Worm (Caenorhabditis elegans) whole organism, L1 larva: ENCODE data around the gene M04B2.7.
A peak's percentile ranks its signal among the peaks of the same experiment; 100 is the strongest.

Experiments used
- C34B4.2 ChIP-seq: sonication (generic microtip); optimal IDR thresholded peaks from 2 replicates; lab custom pipeline; 2017; ENCODE audit warnings: mild to moderate bottlenecking, missing genetic modification characterization, missing compliant biosample characterization
- F16B12.6 ChIP-seq: fragments of 150-350 bp; optimal IDR thresholded peaks from 2 replicates; lab custom pipeline; 2014; ENCODE audit warnings: missing biosample characterization, missing genetic modification characterization
- aha-1 ChIP-seq: fragments of 150-350 bp; optimal IDR thresholded peaks from 2 replicates; lab custom pipeline; 2014; ENCODE audit warnings: missing biosample characterization, missing genetic modification characterization
- aly-2 ChIP-seq: fragments of 150-350 bp; optimal IDR thresholded peaks from 2 replicates; lab custom pipeline; 2014; ENCODE audit warnings: missing biosample characterization, missing genetic modification characterization
- blmp-1 ChIP-seq: fragments of 150-350 bp; optimal IDR thresholded peaks from 2 replicates; lab custom pipeline; 2014; ENCODE audit warnings: missing biosample characterization, missing genetic modification characterization
- ceh-63 ChIP-seq: fragments of 200-800 bp; sonication (Bioruptor generic); optimal IDR thresholded peaks from 2 replicates; lab custom pipeline; 2018; ENCODE audit warnings: mild to moderate bottlenecking, missing genetic modification characterization, missing compliant biosample characterization
- ceh-8 ChIP-seq: fragments of 200-800 bp; sonication (Bioruptor generic); optimal IDR thresholded peaks from 2 replicates; lab custom pipeline; 2018; ENCODE audit warnings: mild to moderate bottlenecking, missing genetic modification characterization, moderate library complexity, missing compliant biosample characterization
- efl-1 ChIP-seq, 4 experiments: fragments of 150-350 bp; optimal IDR thresholded peaks in 3 of 4; peaks in 1 of 4; 1 replicate in 1 of 4; 2 replicates in 3 of 4; lab custom pipeline; 2014; ENCODE audit warnings: missing biosample characterization in 2 of 4, missing genetic modification characterization in 2 of 4, missing genetic modification reagents in 2 of 4
- egl-13 ChIP-seq: sonication (generic microtip); optimal IDR thresholded peaks from 2 replicates; lab custom pipeline; 2016; ENCODE audit warnings: missing genotype, missing genetic modification reagents, missing genetic modification characterization, missing compliant biosample characterization
- elt-3 ChIP-seq, 6 experiments: fragments of 150-350 bp in 1 of 6; sonication (generic microtip); optimal IDR thresholded peaks; 2 replicates each; lab custom pipeline; 2017 to 2018; ENCODE audit warnings: missing biosample characterization in 6 of 6, missing genetic modification characterization in 6 of 6, inconsistent platforms in 1 of 6
- fkh-10 ChIP-seq: sonication (generic microtip); optimal IDR thresholded peaks from 2 replicates; lab custom pipeline; 2017; ENCODE audit warnings: missing biosample characterization, missing genetic modification reagents, missing genetic modification characterization
- hpl-2 ChIP-seq: fragments of 150-350 bp; optimal IDR thresholded peaks from 2 replicates; lab custom pipeline; 2014; ENCODE audit warnings: missing biosample characterization, missing genetic modification reagents, missing genetic modification characterization
- isw-1 ChIP-seq: fragments of 200-800 bp; sonication (Bioruptor generic); IDR thresholded peaks from 2 replicates; pipeline ENCODE4 v1.3.6; 2022; ENCODE audit warnings: missing genetic modification characterization, missing compliant biosample characterization
- lin-14 ChIP-seq: fragments of 200-800 bp; sonication (Bioruptor generic); optimal IDR thresholded peaks from 2 replicates; lab custom pipeline; 2018; ENCODE audit warnings: mild to moderate bottlenecking, missing genetic modification characterization, moderate library complexity, missing compliant biosample characterization
- lin-39 ChIP-seq: fragments of 150-350 bp; optimal IDR thresholded peaks from 2 replicates; lab custom pipeline; 2014; ENCODE audit warnings: missing biosample characterization, missing genetic modification reagents, missing genetic modification characterization
- lsy-2 ChIP-seq, 2 experiments: fragments of 150-350 bp; optimal IDR thresholded peaks; 2 replicates each; lab custom pipeline; 2014; ENCODE audit warnings: missing biosample characterization in 2 of 2, missing genetic modification characterization in 2 of 2
- mef-2 ChIP-seq: fragments of 150-350 bp; optimal IDR thresholded peaks from 2 replicates; lab custom pipeline; 2014; ENCODE audit warnings: missing biosample characterization, missing genetic modification characterization
- nhr-11 ChIP-seq: fragments of 150-350 bp; optimal IDR thresholded peaks from 2 replicates; lab custom pipeline; 2014; ENCODE audit warnings: missing biosample characterization, missing genetic modification characterization
- nhr-19 ChIP-seq: fragments of 200-800 bp; sonication (Bioruptor generic); conservative IDR thresholded peaks from 2 replicates; pipeline ENCODE4 v1.3.6; 2022; ENCODE audit warnings: missing genetic modification characterization, missing compliant biosample characterization
- nhr-20 ChIP-seq: sonication (generic microtip); optimal IDR thresholded peaks from 2 replicates; lab custom pipeline; 2016; ENCODE audit warnings: mild to moderate bottlenecking, missing genetic modification characterization, missing compliant biosample characterization
- nhr-28 ChIP-seq: fragments of 150-350 bp; optimal IDR thresholded peaks from 2 replicates; lab custom pipeline; 2014; ENCODE audit warnings: missing biosample characterization, missing genetic modification characterization
- nhr-47 ChIP-seq: sonication (generic microtip); optimal IDR thresholded peaks from 2 replicates; lab custom pipeline; 2016; ENCODE audit warnings: mild to moderate bottlenecking, missing genetic modification characterization, moderate library complexity, missing compliant biosample characterization
- nhr-71 ChIP-seq: sonication (generic microtip); optimal IDR thresholded peaks from 2 replicates; lab custom pipeline; 2016; ENCODE audit warnings: mild to moderate bottlenecking, missing genetic modification characterization, moderate library complexity, missing compliant biosample characterization
- nhr-77 ChIP-seq: fragments of 150-350 bp; optimal IDR thresholded peaks from 2 replicates; lab custom pipeline; 2014; ENCODE audit warnings: missing biosample characterization, missing genetic modification characterization
- nhr-84 ChIP-seq: sonication (generic microtip); optimal IDR thresholded peaks from 2 replicates; lab custom pipeline; 2017; ENCODE audit warnings: missing biosample characterization, missing genetic modification characterization
- nhr-85 ChIP-seq: sonication (generic microtip); peaks from one replicate; lab custom pipeline; 2016; ENCODE audit warnings: missing genetic modification characterization, inconsistent platforms, missing compliant biosample characterization
- nhr-90 ChIP-seq: sonication (generic microtip); optimal IDR thresholded peaks from 2 replicates; lab custom pipeline; 2016; ENCODE audit warnings: mild to moderate bottlenecking, missing genetic modification characterization, missing compliant biosample characterization; ENCODE audit not compliant: poor library complexity
- pqm-1 ChIP-seq: sonication (generic microtip); optimal IDR thresholded peaks from 3 replicates; lab custom pipeline; 2017; ENCODE audit warnings: missing biosample characterization, missing genetic modification characterization
- snu-23 ChIP-seq: sonication (generic microtip); optimal IDR thresholded peaks from 2 replicates; lab custom pipeline; 2016; ENCODE audit warnings: missing genetic modification characterization, missing compliant biosample characterization
- sox-4 ChIP-seq: sonication (generic microtip); optimal IDR thresholded peaks from 2 replicates; lab custom pipeline; 2016; ENCODE audit warnings: missing genetic modification characterization, missing compliant biosample characterization
- swsn-7 ChIP-seq: sonication (generic microtip); optimal IDR thresholded peaks from 2 replicates; lab custom pipeline; 2016; ENCODE audit warnings: missing genetic modification characterization, missing compliant biosample characterization
- tbx-2 ChIP-seq: sonication (generic microtip); optimal IDR thresholded peaks from 2 replicates; lab custom pipeline; 2016; ENCODE audit warnings: missing genetic modification characterization, missing compliant biosample characterization
- tlp-1 ChIP-seq: fragments of 150-350 bp; optimal IDR thresholded peaks from 2 replicates; lab custom pipeline; 2014; ENCODE audit warnings: missing biosample characterization, missing genetic modification characterization
- unc-130 ChIP-seq: fragments of 150-350 bp; optimal IDR thresholded peaks from 2 replicates; lab custom pipeline; 2017; ENCODE audit warnings: missing biosample characterization, missing genetic modification characterization, inconsistent platforms
- unc-30 ChIP-seq: sonication (generic microtip); optimal IDR thresholded peaks from 2 replicates; lab custom pipeline; 2017; ENCODE audit warnings: missing biosample characterization, missing genetic modification characterization
- unc-62 ChIP-seq: fragments of 150-350 bp; optimal IDR thresholded peaks from 2 replicates; lab custom pipeline; 2014; ENCODE audit warnings: missing biosample characterization, missing genetic modification reagents, missing genetic modification characterization
- vab-15 ChIP-seq: sonication (generic microtip); optimal IDR thresholded peaks from 2 replicates; lab custom pipeline; 2017; ENCODE audit warnings: missing genotype, mild to moderate bottlenecking, missing genetic modification characterization, missing compliant biosample characterization
- xbp-1 ChIP-seq: sonication (generic microtip); optimal IDR thresholded peaks from 2 replicates; lab custom pipeline; 2016; ENCODE audit warnings: missing genetic modification characterization, missing compliant biosample characterization
- zag-1 ChIP-seq: fragments of 150-350 bp; optimal IDR thresholded peaks from 2 replicates; lab custom pipeline; 2014; ENCODE audit warnings: missing biosample characterization, missing genetic modification characterization
- zip-4 ChIP-seq: fragments of 200-800 bp; sonication (Bioruptor generic); optimal IDR thresholded peaks from 2 replicates; lab custom pipeline; 2018; ENCODE audit warnings: mild to moderate bottlenecking, missing genetic modification characterization, moderate library complexity, missing compliant biosample characterization
- ztf-11 ChIP-seq, 2 experiments: sonication (generic microtip); optimal IDR thresholded peaks; 2 replicates each; lab custom pipeline; 2016 to 2017; ENCODE audit warnings: missing genetic modification characterization in 2 of 2, missing biosample characterization in 1 of 2, missing compliant biosample characterization in 1 of 2
- ztf-4 ChIP-seq: fragments of 150-350 bp; optimal IDR thresholded peaks from 2 replicates; lab custom pipeline; 2014; ENCODE audit warnings: missing biosample characterization, missing genetic modification characterization

Gene M04B2.7

DNA sequence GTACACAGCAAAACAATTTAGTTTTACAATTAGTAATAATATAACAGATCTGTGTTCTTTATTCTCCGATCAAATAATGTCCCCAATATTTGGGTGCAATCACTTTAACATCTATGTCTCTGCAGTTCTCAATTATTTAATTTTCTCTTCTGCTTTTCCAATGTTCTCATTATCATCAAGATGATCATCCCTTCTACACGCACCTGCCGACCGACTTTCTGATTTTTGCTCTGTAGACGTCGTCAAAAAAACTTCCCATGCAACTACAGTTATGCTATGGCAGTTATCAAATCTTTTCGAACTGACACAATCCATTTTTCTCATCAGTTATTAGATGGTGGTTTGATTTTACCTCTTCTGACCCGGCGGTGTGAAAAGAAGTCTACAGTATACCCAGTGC lies 44.9 kb downstream of the M04B2.7 start:
- TF ChIP-seq nhr-90 (tag; lab: Kevin White, UChicago) (peak; percentile 8), hpl-2 (GFP tag; lab: Kevin White, UChicago) (no peak), elt-3 (tag; optimal IDR thresholded peaks at IDR 0.05; lab: Kevin White, UChicago) (peak in 2 of 6 experiments; percentile 10 to 16), blmp-1 (tag; lab: Kevin White, UChicago) (peak; percentile 34), ztf-11 (tag; optimal IDR thresholded peaks at IDR 0.05; lab: Kevin White, UChicago) (no peak), fkh-10 (no peak), nhr-20 (tag; lab: Kevin White, UChicago) (peak; percentile 40), unc-30 (tag; lab: Kevin White, UChicago) (no peak), snu-23 (GFP tag; lab: Kevin White, UChicago) (peak; percentile 21), xbp-1 (no peak), pqm-1 (tag; lab: Kevin White, UChicago) (no peak), efl-1 (optimal IDR thresholded peaks at IDR 0.05; lab: Kevin White, UChicago) (no peak), efl-1 (GFP tag; optimal IDR thresholded peaks at IDR 0.05 in 1 of 2; lab: Kevin White, UChicago) (no peak), nhr-85 (tag; lab: Kevin White, UChicago) (peak; percentile 75), nhr-19 (GFP tag; lab: Robert Waterston, UW) (0 out of 2 replicates have a peak, but pooled peaks have one; percentile 3), aly-2 (tag; lab: Kevin White, UChicago) (no peak), F16B12.6 (no peak), unc-130 (tag; lab: Kevin White, UChicago) (peak; percentile 24), lsy-2 (tag; optimal IDR thresholded peaks at IDR 0.05; lab: Kevin White, UChicago) (no peak), nhr-71 (peak; percentile 25), lin-39 (tag; lab: Kevin White, UChicago) (no peak), mef-2 (no peak), lin-14 (GFP tag; lab: Kevin White, UChicago) (peak; percentile 17), zag-1 (tag; lab: Kevin White, UChicago) (no peak), tbx-2 (tag; lab: Kevin White, UChicago) (peak; percentile 5)

DNA sequence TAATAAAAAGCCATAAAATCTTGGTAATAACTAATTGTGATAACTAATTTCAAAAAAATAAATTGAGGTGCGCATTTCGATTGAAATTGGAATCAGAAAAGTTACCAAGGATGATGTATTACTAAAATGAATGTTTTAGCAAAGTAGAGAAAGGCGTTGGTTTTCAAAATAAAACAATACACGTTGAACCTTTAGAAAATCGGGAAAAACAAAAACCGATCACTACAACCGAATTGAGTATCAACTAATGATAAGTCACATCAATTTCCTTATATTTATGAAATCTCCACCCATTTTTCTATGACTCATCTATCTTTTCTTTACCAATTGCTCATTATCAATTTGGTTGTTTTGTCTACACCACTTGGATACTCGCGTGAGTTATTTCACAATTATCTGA lies 48.1 kb downstream of the M04B2.7 start, which contains the start of gene H21P03.10:
Gene H21P03.10 (plus strand): TSS at position 301 of the 400 bp plus-strand sequence.
- TF ChIP-seq ceh-63 (GFP tag; lab: Kevin White, UChicago): no peak
- TF ChIP-seq C34B4.2 (tag; lab: Kevin White, UChicago): no peak
- TF ChIP-seq nhr-28: no peak
- TF ChIP-seq lin-14 (GFP tag; lab: Kevin White, UChicago): no peak
- TF ChIP-seq xbp-1: no peak
- TF ChIP-seq zip-4 (GFP tag; lab: Kevin White, UChicago): no peak
- no peak for TF ChIP-seq sox-4 (tag; lab: Kevin White, UChicago)
- TF ChIP-seq nhr-77 (tag; lab: Kevin White, UChicago): no peak
- TF ChIP-seq swsn-7 (tag; lab: Kevin White, UChicago): no peak
- no peak for TF ChIP-seq nhr-11 (tag; lab: Kevin White, UChicago)

DNA sequence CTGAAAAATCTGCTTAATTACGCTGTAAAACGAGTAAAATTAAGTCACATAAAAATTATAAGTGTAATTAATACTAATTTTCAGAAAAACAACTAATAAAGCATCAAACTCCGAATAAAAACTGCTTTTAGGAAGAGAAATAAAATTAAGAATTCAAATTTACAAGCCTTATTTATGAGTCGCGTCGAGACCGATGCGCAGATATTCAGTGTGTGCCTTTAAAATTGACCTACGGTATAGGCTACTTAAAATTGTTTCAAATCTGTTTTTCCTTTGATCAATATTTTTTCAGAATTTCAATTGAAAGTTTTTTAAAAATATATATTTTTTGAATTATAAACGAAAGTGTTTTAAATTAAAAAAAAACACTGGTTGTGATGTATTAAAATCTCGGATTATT lies 50.4 kb downstream of the M04B2.7 start, which contains the start of gene sms-1:
Gene sms-1 (minus strand): TSS at position 6 of the 400 bp plus-strand sequence.
- TF ChIP-seq tlp-1 (tag; lab: Kevin White, UChicago): no peak
- TF ChIP-seq vab-15 (tag; lab: Kevin White, UChicago): no peak
- TF ChIP-seq pqm-1 (tag; lab: Kevin White, UChicago): no peak
- no peak for TF ChIP-seq nhr-47 (tag; lab: Kevin White, UChicago)
- TF ChIP-seq ceh-8: no peak
- TF ChIP-seq isw-1 (GFP tag; lab: Robert Waterston, UW): no peak
- no peak for TF ChIP-seq egl-13 (tag; lab: Kevin White, UChicago)
- TF ChIP-seq nhr-84 (tag; lab: Kevin White, UChicago): no peak
- no peak for TF ChIP-seq ztf-4
- no peak for TF ChIP-seq nhr-77 (tag; lab: Kevin White, UChicago)
- TF ChIP-seq unc-62 (GFP tag; lab: Kevin White, UChicago): no peak
- no peak for TF ChIP-seq aha-1 (tag; lab: Kevin White, UChicago)
- TF ChIP-seq snu-23 (GFP tag; lab: Kevin White, UChicago): no peak
